Worm (Caenorhabditis elegans): ENCODE data around the gene srd-55.

DNA sequence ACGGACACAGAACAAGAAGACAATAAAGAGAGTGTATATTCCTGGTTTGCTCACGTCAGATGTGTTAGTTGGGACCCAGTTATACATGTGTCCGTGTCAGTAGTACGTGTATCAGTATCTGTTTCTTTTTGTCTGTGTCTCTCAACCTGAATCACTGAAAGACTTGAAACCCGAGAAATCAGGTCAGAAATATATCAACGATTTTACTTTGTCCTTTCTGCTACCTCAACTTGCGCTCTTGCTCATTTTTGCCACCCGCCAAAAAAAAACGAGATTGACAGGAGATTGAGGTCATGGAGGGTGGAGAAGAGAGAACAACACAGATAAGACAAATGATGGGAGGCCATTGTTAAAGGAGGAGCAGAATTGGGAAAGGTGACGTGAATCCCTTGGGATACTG, 11.3 kb downstream of the srd-55 start:
- TF ChIP-seq C06A6.2 (GFP tag; conservative IDR thresholded peaks at IDR 0.05) = no peak
- TF ChIP-seq unc-62 (GFP tag; optimal IDR thresholded peaks at IDR 0.05) = no peak
- no peak for TF ChIP-seq attf-5 (GFP tag; optimal IDR thresholded peaks at IDR 0.05)
- no peak for TF ChIP-seq snpc-3.4 (tag; optimal IDR thresholded peaks at IDR 0.05)
- no peak for TF ChIP-seq F23B12.7 (tag; optimal IDR thresholded peaks at IDR 0.05; ENCODE audit: insufficient read depth)
- no peak for TF ChIP-seq efl-1 (GFP tag; optimal IDR thresholded peaks at IDR 0.05)
- no peak for TF ChIP-seq attf-6 (GFP tag; IDR thresholded peaks at IDR 0.05)
- TF ChIP-seq D2030.7 (GFP tag; IDR thresholded peaks at IDR 0.05) = no peak
- no peak for TF ChIP-seq F49E8.2 (tag; optimal IDR thresholded peaks at IDR 0.05; ENCODE audit: insufficient read depth)
- TF ChIP-seq lsl-1 (GFP tag; optimal IDR thresholded peaks at IDR 0.05) = no peak
- no peak for TF ChIP-seq unc-130 (GFP tag; optimal IDR thresholded peaks at IDR 0.05)
- no peak for TF ChIP-seq tbx-9 (tag; optimal IDR thresholded peaks at IDR 0.05; ENCODE audit: borderline replicate concordance)
- TF ChIP-seq Y67H2A.10 (GFP tag; conservative IDR thresholded peaks at IDR 0.05) = no peak
- no peak for TF ChIP-seq ets-4 (GFP tag; optimal IDR thresholded peaks at IDR 0.05)

Data from whole organism, young adult.